Fruit fly (Drosophila melanogaster): ENCODE data around the gene Scsalpha1.
A peak's percentile ranks its signal among the peaks of the same experiment; 100 is the strongest.

Gene Scsalpha1

DNA sequence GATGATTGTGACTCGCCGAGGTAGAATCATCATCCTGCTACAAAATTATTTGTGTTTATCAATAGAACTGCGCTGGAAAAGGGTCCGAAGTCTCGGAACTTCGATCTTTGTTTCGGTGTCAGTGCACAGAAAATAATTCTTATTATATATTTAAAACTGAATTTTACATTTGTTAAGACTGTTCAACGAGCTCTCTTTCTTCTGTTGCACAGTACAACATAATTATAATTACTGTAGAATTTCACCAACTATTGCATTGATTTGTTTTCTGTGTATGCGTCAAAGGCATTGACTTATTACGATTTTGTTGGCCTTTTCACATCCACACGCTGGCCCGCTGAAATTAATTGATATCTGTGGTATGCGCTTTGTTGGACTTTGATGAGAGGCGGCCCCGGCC is 49.5 kb downstream of the Scsalpha1 start:
- TF ChIP-seq Sp1 (GFP tag; optimal IDR thresholded peaks at IDR 0.05) (no peak), fru (GFP tag; optimal IDR thresholded peaks at IDR 0.05) (peak; percentile 28), h (GFP tag; optimal IDR thresholded peaks at IDR 0.05) (peak; percentile 26), rgr (GFP tag; optimal IDR thresholded peaks at IDR 0.05) (peak; percentile 10), Dfd (GFP tag; optimal IDR thresholded peaks at IDR 0.05) (no peak), N (GFP tag; optimal IDR thresholded peaks at IDR 0.05) (no peak), Hr78 (GFP tag; optimal IDR thresholded peaks at IDR 0.05) (no peak), sv (GFP tag; optimal IDR thresholded peaks at IDR 0.05) (no peak), pan (optimal IDR thresholded peaks at IDR 0.05) (no peak), dsf (GFP tag; optimal IDR thresholded peaks at IDR 0.05; ENCODE audit: borderline replicate concordance) (no peak), foxo (GFP tag; optimal IDR thresholded peaks at IDR 0.05) (peak in 1 of 2 experiments; percentile 3), OdsH (GFP tag; optimal IDR thresholded peaks at IDR 0.05) (no peak), Rel (GFP tag; optimal IDR thresholded peaks at IDR 0.05) (no peak), Rel (tag; optimal IDR thresholded peaks at IDR 0.05) (no peak), Vsx2 (GFP tag; optimal IDR thresholded peaks at IDR 0.05; ENCODE audit: partially characterized antibody) (no peak), dmrt93B (GFP tag; optimal IDR thresholded peaks at IDR 0.05) (no peak), Jra (GFP tag; optimal IDR thresholded peaks at IDR 0.05) (no peak), GATAd (GFP tag; optimal IDR thresholded peaks at IDR 0.05) (no peak), CG9705 (GFP tag; optimal IDR thresholded peaks at IDR 0.05) (no peak), br (GFP tag; optimal IDR thresholded peaks at IDR 0.05) (no peak), Mio (GFP tag; optimal IDR thresholded peaks at IDR 0.05) (no peak), CG32264 (GFP tag; optimal IDR thresholded peaks at IDR 0.05) (no peak), Hnf4 (GFP tag; optimal IDR thresholded peaks at IDR 0.05) (no peak), Abd-B (GFP tag; optimal IDR thresholded peaks at IDR 0.05) (no peak), HLH106 (tag; optimal IDR thresholded peaks at IDR 0.05) (no peak)

dm6 chr3L:3865290-3865891 is 51.4 kb downstream of the Scsalpha1 start:
- TF ChIP-seq lola (GFP tag; optimal IDR thresholded peaks at IDR 0.05) (no peak), CG32264 (GFP tag; optimal IDR thresholded peaks at IDR 0.05) (no peak), Dfd (GFP tag; optimal IDR thresholded peaks at IDR 0.05) (peak; percentile 84)

DNA sequence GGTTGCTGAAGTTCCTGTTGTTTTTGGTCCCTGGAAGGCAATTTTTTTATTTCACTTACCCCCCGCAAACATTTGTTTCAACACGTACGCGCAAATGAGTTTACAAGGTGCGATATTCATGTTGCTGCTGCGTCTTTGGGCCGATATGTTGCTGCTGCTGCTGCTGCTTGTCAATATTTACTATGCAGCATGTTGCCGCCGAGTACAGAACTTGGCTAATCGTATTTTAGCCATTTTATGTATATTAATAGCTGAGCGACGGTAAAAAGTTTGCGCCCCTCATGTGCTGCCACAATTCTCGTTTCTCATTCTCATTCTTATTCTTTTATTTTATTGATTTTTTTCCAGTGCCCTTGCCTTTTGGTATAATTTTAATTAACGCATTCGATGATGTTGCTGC is 52.4 kb downstream of the Scsalpha1 start:
- no peak for TF ChIP-seq usp (GFP tag; optimal IDR thresholded peaks at IDR 0.05)
- TF ChIP-seq rgr (GFP tag; optimal IDR thresholded peaks at IDR 0.05), result no peak
- no peak for TF ChIP-seq sv (GFP tag; optimal IDR thresholded peaks at IDR 0.05)
- TF ChIP-seq GATAd (GFP tag; optimal IDR thresholded peaks at IDR 0.05), result no peak
- no peak for TF ChIP-seq Abd-B (GFP tag; optimal IDR thresholded peaks at IDR 0.05)
- no peak for TF ChIP-seq Dfd (GFP tag; optimal IDR thresholded peaks at IDR 0.05)
- no peak for TF ChIP-seq CG9705 (GFP tag; optimal IDR thresholded peaks at IDR 0.05)
- no peak for TF ChIP-seq Vsx2 (GFP tag; optimal IDR thresholded peaks at IDR 0.05; ENCODE audit: partially characterized antibody)
- TF ChIP-seq dmrt93B (GFP tag; optimal IDR thresholded peaks at IDR 0.05), result no peak
- no peak for TF ChIP-seq woc (GFP tag; optimal IDR thresholded peaks at IDR 0.05)
- TF ChIP-seq brk (GFP tag; optimal IDR thresholded peaks at IDR 0.05), result no peak
- no peak for TF ChIP-seq Rel (GFP tag; optimal IDR thresholded peaks at IDR 0.05)
- TF ChIP-seq Rel (tag; optimal IDR thresholded peaks at IDR 0.05), result no peak
- no peak for TF ChIP-seq ey (GFP tag; optimal IDR thresholded peaks at IDR 0.05)
- no peak for TF ChIP-seq Hnf4 (GFP tag; optimal IDR thresholded peaks at IDR 0.05)
- no peak for TF ChIP-seq CrebA (GFP tag; optimal IDR thresholded peaks at IDR 0.05; ENCODE audit: borderline replicate concordance)
- TF ChIP-seq psq (GFP tag; optimal IDR thresholded peaks at IDR 0.05), result no peak
- no peak for TF ChIP-seq foxo (GFP tag; optimal IDR thresholded peaks at IDR 0.05)

Measured in whole organism, wandering third instar larva.